Fruit fly (Drosophila melanogaster) whole organism, embryonic: ENCODE data around the gene CG5697.
A peak's percentile ranks its signal among the peaks of the same experiment; 100 is the strongest.

Experiments used
- CG11247 ChIP-seq: fragments of 200-800 bp; sonication (Bioruptor generic); IDR thresholded peaks from 2 replicates; pipeline ENCODE4 v1.3.6; 2022; ENCODE audit warnings: missing biosample characterization, missing genetic modification characterization
- CG15601 ChIP-seq: fragments of 200-800 bp; sonication (Bioruptor generic); optimal IDR thresholded peaks from 3 replicates; lab custom pipeline; 2019; ENCODE audit warnings: missing biosample characterization, mild to moderate bottlenecking, missing genetic modification characterization, moderate library complexity
- CG15696 ChIP-seq: fragments of 200-800 bp; sonication (Bioruptor generic); optimal IDR thresholded peaks from 2 replicates; lab custom pipeline; 2019; ENCODE audit warnings: missing biosample characterization, mild to moderate bottlenecking, missing genetic modification characterization, moderate library complexity
- CG17359 ChIP-seq: fragments of 200-800 bp; sonication (Bioruptor generic); optimal IDR thresholded peaks from 3 replicates; lab custom pipeline; 2018; ENCODE audit warnings: missing biosample characterization, mild to moderate bottlenecking, missing genetic modification characterization, moderate library complexity
- CG18619 ChIP-seq: fragments of 200-800 bp; sonication (Bioruptor generic); optimal IDR thresholded peaks from 3 replicates; lab custom pipeline; 2017; ENCODE audit warnings: missing biosample characterization, mild to moderate bottlenecking, missing genetic modification characterization
- CG2712 ChIP-seq: fragments of 200-800 bp; optimal IDR thresholded peaks from 3 replicates; lab custom pipeline; 2019; ENCODE audit warnings: missing biosample characterization, mild to moderate bottlenecking, missing genetic modification characterization, moderate library complexity
- CG2875 ChIP-seq: fragments of 200-800 bp; sonication (Bioruptor generic); optimal IDR thresholded peaks from 2 replicates; lab custom pipeline; 2017; ENCODE audit warnings: missing biosample characterization, mild to moderate bottlenecking, missing genetic modification characterization, missing genetic modification reagents
- CG3065 ChIP-seq: fragments of 200-800 bp; sonication (Bioruptor generic); optimal IDR thresholded peaks from 2 replicates; lab custom pipeline; 2016; ENCODE audit warnings: missing biosample characterization, missing genetic modification characterization
- CG31224 ChIP-seq: fragments of 200-800 bp; sonication (Bioruptor generic); IDR thresholded peaks from 2 replicates; pipeline ENCODE4 v1.3.6; 2022; ENCODE audit warnings: missing biosample characterization, missing genetic modification characterization
- CG3995 ChIP-seq: fragments of 200-800 bp; sonication (Bioruptor generic); optimal IDR thresholded peaks from 3 replicates; lab custom pipeline; 2016; ENCODE audit warnings: missing biosample characterization, missing genetic modification characterization
- CG43689 ChIP-seq: fragments of 200-800 bp; sonication (Bioruptor generic); IDR thresholded peaks from 2 replicates; pipeline ENCODE4 v1.3.6; 2022; ENCODE audit warnings: missing biosample characterization, missing genetic modification characterization
- CG6654 ChIP-seq: fragments of 200-800 bp; sonication (Bioruptor generic); optimal IDR thresholded peaks from 2 replicates; lab custom pipeline; 2017; ENCODE audit warnings: missing biosample characterization, mild to moderate bottlenecking, missing genetic modification characterization
- CG7556 ChIP-seq: fragments of 200-800 bp; sonication (Bioruptor generic); optimal IDR thresholded peaks from 2 replicates; lab custom pipeline; 2017; ENCODE audit warnings: missing biosample characterization, mild to moderate bottlenecking, missing genetic modification characterization
- CG7963 ChIP-seq: fragments of 200-800 bp; sonication (Bioruptor generic); IDR thresholded peaks from 3 replicates; pipeline ENCODE4 v1.3.6; 2022; ENCODE audit warnings: missing biosample characterization, missing genetic modification characterization; ENCODE audit not compliant: partially characterized antibody
- D ChIP-seq, 2 experiments: fragments of 200-800 bp in 1 of 2; fragments of >200 bp in 1 of 2; sonication (Bioruptor generic) in 1 of 2; optimal IDR thresholded peaks; 2 replicates in 1 of 2; 3 replicates in 1 of 2; lab custom pipeline; 2017; ENCODE audit warnings: mild to moderate bottlenecking in 1 of 2, missing biosample characterization in 1 of 2, missing genetic modification characterization in 1 of 2, missing genetic modification reagents in 1 of 2
- Dp ChIP-seq: fragments of 200-800 bp; sonication (Bioruptor generic); optimal IDR thresholded peaks from 2 replicates; lab custom pipeline; 2018; ENCODE audit warnings: missing biosample characterization, mild to moderate bottlenecking, missing genetic modification characterization, moderate library complexity
- Drgx ChIP-seq: fragments of 200-800 bp; sonication (Bioruptor generic); IDR thresholded peaks from 2 replicates; pipeline ENCODE4 v1.3.6; 2022; ENCODE audit warnings: missing biosample characterization, missing genetic modification characterization
- HLH3B ChIP-seq: fragments of 200-800 bp; sonication (Bioruptor generic); IDR thresholded peaks from 2 replicates; pipeline ENCODE4 v1.3.6; 2022; ENCODE audit warnings: missing biosample characterization, missing genetic modification characterization
- Hr51 ChIP-seq, 2 experiments: fragments of 200-800 bp; sonication (Bioruptor generic); optimal IDR thresholded peaks; 2 replicates in 1 of 2; 3 replicates in 1 of 2; lab custom pipeline; 2016 to 2018; ENCODE audit warnings: missing biosample characterization in 2 of 2, missing genetic modification characterization in 2 of 2, mild to moderate bottlenecking in 1 of 2, moderate library complexity in 1 of 2
- Lhr ChIP-seq: fragments of 200-800 bp; sonication (Bioruptor generic); optimal IDR thresholded peaks from 3 replicates; lab custom pipeline; 2017; ENCODE audit warnings: mild to moderate bottlenecking, missing biosample characterization, missing genetic modification reagents, missing genetic modification characterization
- Max ChIP-seq: fragments of 200-800 bp; sonication (Bioruptor generic); optimal IDR thresholded peaks from 2 replicates; lab custom pipeline; 2016; ENCODE audit warnings: missing biosample characterization, mild to moderate bottlenecking, missing genetic modification characterization
- Oli ChIP-seq: fragments of 200-800 bp; sonication (Bioruptor generic); optimal IDR thresholded peaks from 2 replicates; lab custom pipeline; 2018; ENCODE audit warnings: missing biosample characterization, mild to moderate bottlenecking, missing genetic modification characterization, moderate library complexity
- Ptx1 ChIP-seq: fragments of 200-800 bp; sonication (Bioruptor generic); IDR thresholded peaks from 2 replicates; pipeline ENCODE4 v1.3.6; 2022; ENCODE audit warnings: missing biosample characterization, missing genetic modification characterization
- ac ChIP-seq: fragments of 200-800 bp; sonication (Bioruptor generic); optimal IDR thresholded peaks from 3 replicates; lab custom pipeline; 2017; ENCODE audit warnings: missing biosample characterization, mild to moderate bottlenecking, missing genetic modification characterization
- aop ChIP-seq: fragments of 200-800 bp; sonication (Bioruptor generic); IDR thresholded peaks from 2 replicates; pipeline ENCODE4 v1.3.6; 2022; ENCODE audit warnings: missing biosample characterization, missing genetic modification characterization
- ase ChIP-seq: fragments of 200-800 bp; sonication (Bioruptor generic); IDR thresholded peaks from 3 replicates; pipeline ENCODE4 v1.3.6; 2022; ENCODE audit warnings: missing biosample characterization, missing genetic modification characterization
- bab2 ChIP-seq: fragments of 200-800 bp; sonication (Bioruptor generic); optimal IDR thresholded peaks from 2 replicates; lab custom pipeline; 2016; ENCODE audit warnings: missing biosample characterization, missing genetic modification characterization
- bbx ChIP-seq: fragments of 200-800 bp; sonication (Bioruptor generic); IDR thresholded peaks from 2 replicates; pipeline ENCODE4 v1.3.6; 2022; ENCODE audit warnings: missing biosample characterization, missing genetic modification characterization; ENCODE audit not compliant: partially characterized antibody
- bigmax ChIP-seq: fragments of 200-800 bp; sonication (Bioruptor generic); optimal IDR thresholded peaks from 2 replicates; lab custom pipeline; 2018; ENCODE audit warnings: missing biosample characterization, mild to moderate bottlenecking, missing genetic modification characterization
- btn ChIP-seq: fragments of 200-800 bp; sonication (Bioruptor generic); optimal IDR thresholded peaks from 2 replicates; lab custom pipeline; 2016; ENCODE audit warnings: missing biosample characterization, missing genetic modification characterization
- cato ChIP-seq: fragments of 200-800 bp; sonication (Bioruptor generic); optimal IDR thresholded peaks from 2 replicates; lab custom pipeline; 2016; ENCODE audit warnings: missing biosample characterization, missing genetic modification characterization, borderline replicate concordance
- cg ChIP-seq: fragments of 200-800 bp; sonication (Bioruptor generic); optimal IDR thresholded peaks from 3 replicates; lab custom pipeline; 2019; ENCODE audit warnings: missing biosample characterization, mild to moderate bottlenecking, missing genetic modification characterization, moderate library complexity
- ci ChIP-seq: fragments of 200-800 bp; sonication (Bioruptor generic); IDR thresholded peaks from 3 replicates; pipeline ENCODE4 v1.3.6; 2022; ENCODE audit warnings: missing biosample characterization, missing genetic modification characterization
- cwo ChIP-seq: fragments of 200-800 bp; sonication (Bioruptor generic); optimal IDR thresholded peaks from 3 replicates; lab custom pipeline; 2017; ENCODE audit warnings: missing biosample characterization, missing genetic modification characterization, mild to moderate bottlenecking, moderate library complexity, missing genetic modification reagents
- fd64A ChIP-seq: fragments of 200-800 bp; sonication (Bioruptor generic); optimal IDR thresholded peaks from 3 replicates; lab custom pipeline; 2018; ENCODE audit warnings: missing biosample characterization, mild to moderate bottlenecking, missing genetic modification characterization
- gce ChIP-seq: fragments of 200-800 bp; sonication (Bioruptor generic); IDR thresholded peaks from 3 replicates; pipeline ENCODE4 v1.3.6; 2022; ENCODE audit warnings: missing biosample characterization, missing genetic modification characterization
- hkb ChIP-seq, 2 experiments: fragments of 200-800 bp in 1 of 2; fragments of >200 bp in 1 of 2; sonication (Bioruptor generic) in 1 of 2; IDR thresholded peaks in 1 of 2; optimal IDR thresholded peaks in 1 of 2; 2 replicates each; pipeline versions ENCODE4 v1.3.6 to Lab custom; 2017 to 2022; ENCODE audit warnings: missing biosample characterization in 1 of 2, missing genetic modification characterization in 1 of 2
- jumu ChIP-seq: fragments of 200-800 bp; sonication (Bioruptor generic); optimal IDR thresholded peaks from 3 replicates; lab custom pipeline; 2016; ENCODE audit warnings: missing biosample characterization, missing genetic modification characterization
- kah ChIP-seq: fragments of 200-800 bp; sonication (Bioruptor generic); optimal IDR thresholded peaks from 2 replicates; lab custom pipeline; 2018; ENCODE audit warnings: missing biosample characterization, mild to moderate bottlenecking, missing genetic modification characterization
- klu ChIP-seq: fragments of 200-800 bp; sonication (Bioruptor generic); IDR thresholded peaks from 2 replicates; pipeline ENCODE4 v1.3.6; 2022; ENCODE audit warnings: missing biosample characterization, missing genetic modification characterization
- mirr ChIP-seq: fragments of 200-800 bp; sonication (Bioruptor generic); optimal IDR thresholded peaks from 3 replicates; lab custom pipeline; 2018; ENCODE audit warnings: missing biosample characterization, mild to moderate bottlenecking, missing genetic modification characterization
- nerfin-1 ChIP-seq: fragments of 200-800 bp; sonication (Bioruptor generic); optimal IDR thresholded peaks from 3 replicates; lab custom pipeline; 2019; ENCODE audit warnings: missing biosample characterization, mild to moderate bottlenecking, missing genetic modification characterization, moderate library complexity
- pita ChIP-seq: fragments of 200-800 bp; sonication (Bioruptor generic); optimal IDR thresholded peaks from 2 replicates; lab custom pipeline; 2017; ENCODE audit warnings: missing biosample characterization, mild to moderate bottlenecking, missing genetic modification characterization
- pzg ChIP-seq: fragments of 200-800 bp; sonication (Bioruptor generic); optimal IDR thresholded peaks from 3 replicates; lab custom pipeline; 2018; ENCODE audit warnings: missing biosample characterization, mild to moderate bottlenecking, missing genetic modification characterization, moderate library complexity
- ranshi ChIP-seq: fragments of 200-800 bp; sonication (Bioruptor generic); IDR thresholded peaks from 2 replicates; pipeline ENCODE4 v1.3.6; 2022; ENCODE audit warnings: missing biosample characterization, missing genetic modification characterization
- sim ChIP-seq: fragments of 200-800 bp; sonication (Bioruptor generic); IDR thresholded peaks from 2 replicates; pipeline ENCODE4 v1.3.6; 2022; ENCODE audit warnings: missing biosample characterization, missing genetic modification characterization
- toy ChIP-seq: fragments of 200-800 bp; sonication (Bioruptor generic); IDR thresholded peaks from 2 replicates; pipeline ENCODE4 v1.3.6; 2022; ENCODE audit warnings: missing biosample characterization, missing genetic modification characterization
- unpg ChIP-seq: fragments of 200-800 bp; sonication (Bioruptor generic); optimal IDR thresholded peaks from 3 replicates; lab custom pipeline; 2018; ENCODE audit warnings: missing biosample characterization, mild to moderate bottlenecking, missing genetic modification characterization, moderate library complexity
- usp ChIP-seq: fragments of >200 bp; optimal IDR thresholded peaks from 2 replicates; lab custom pipeline; 2017; ENCODE audit warnings: missing biosample characterization, missing genetic modification characterization

The CG5697 gene

DNA sequence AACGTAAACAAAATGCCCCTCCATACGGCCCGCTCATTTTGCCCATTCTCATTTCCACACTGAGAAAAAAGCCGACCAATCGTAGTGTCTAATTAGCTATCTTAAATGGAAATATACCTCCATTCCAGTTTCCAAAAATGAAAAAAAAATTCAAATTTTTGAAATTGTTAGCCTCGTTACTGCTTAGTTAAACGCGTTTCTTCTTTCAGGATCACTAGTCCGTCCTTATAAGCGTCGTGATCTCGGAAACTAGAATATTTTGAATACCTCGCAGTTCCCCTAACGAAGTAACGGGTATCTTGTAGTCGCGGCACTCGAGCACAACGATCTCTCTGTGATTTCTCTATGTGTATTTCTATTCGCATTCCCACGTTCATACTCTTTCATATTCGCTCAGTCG lies 26.1 kb upstream of the CG5697 start (continued):
- TF ChIP-seq bigmax (GFP tag; lab: Kevin White, UChicago) (no peak), cwo (GFP tag; lab: Kevin White, UChicago) (peak; percentile 5), unpg (GFP tag; lab: Kevin White, UChicago) (peak; percentile 50), CG2712 (tag; lab: Kevin White, UChicago) (peak; percentile 57), bbx (GFP tag; lab: Robert Waterston, UW) (no peak), jumu (GFP tag; lab: Kevin White, UChicago) (peak; percentile 47), ci (GFP tag; lab: Robert Waterston, UW) (no peak), CG2875 (GFP tag; lab: Kevin White, UChicago) (no peak), ase (GFP tag; lab: Robert Waterston, UW) (no peak), btn (peak; percentile 31), mirr (GFP tag; lab: Kevin White, UChicago) (no peak), Hr51 (GFP tag; optimal IDR thresholded peaks at IDR 0.05; lab: Kevin White, UChicago) (peak in 1 of 2 experiments; percentile 74), CG17359 (tag; lab: Kevin White, UChicago) (no peak), CG3995 (peak; percentile 25), Ptx1 (GFP tag; lab: Robert Waterston, UW) (peak; percentile 68), CG15696 (peak; percentile 33), pita (no peak), CG18619 (GFP tag; lab: Kevin White, UChicago) (peak; percentile 64), CG7556 (GFP tag; lab: Kevin White, UChicago) (peak; percentile 63), pzg (GFP tag; lab: Kevin White, UChicago) (no peak), ac (GFP tag; lab: Kevin White, UChicago) (no peak), cg (GFP tag; lab: Kevin White, UChicago) (no peak), CG3065 (GFP tag; lab: Kevin White, UChicago) (no peak), CG7963 (GFP tag; lab: Robert Waterston, UW) (no peak), Oli (peak; percentile 68), HLH3B (GFP tag; lab: Robert Waterston, UW) (0 out of 2 replicates have a peak, but pooled peaks have one; percentile 32), nerfin-1 (tag; lab: Kevin White, UChicago) (peak; percentile 19), CG43689 (GFP tag; lab: Robert Waterston, UW) (no peak), D (optimal IDR thresholded peaks at IDR 0.05; lab: Kevin White, UChicago) (no peak), D (GFP tag; optimal IDR thresholded peaks at IDR 0.05; lab: Kevin White, UChicago) (peak; percentile 52), ranshi (GFP tag; lab: Robert Waterston, UW) (peak; percentile 50; the same call in 1 of the 2 replicates), toy (GFP tag; lab: Robert Waterston, UW) (no peak), CG15601 (tag; lab: Kevin White, UChicago) (no peak), bab2 (peak; percentile 69), Drgx (GFP tag; lab: Robert Waterston, UW) (no peak; the same call in 1 of the 2 replicates), Dp (GFP tag; lab: Kevin White, UChicago) (no peak), CG31224 (GFP tag; lab: Robert Waterston, UW) (peak; percentile 53; the same call in 1 of the 2 replicates), sim (GFP tag; lab: Robert Waterston, UW) (no peak), Lhr (no peak), CG6654 (peak; percentile 32), hkb (optimal IDR thresholded peaks at IDR 0.05; lab: Kevin White, UChicago) (no peak), hkb (GFP tag; IDR thresholded peaks at IDR 0.05; lab: Robert Waterston, UW) (peak; percentile 46; the same call in 1 of the 2 replicates), CG11247 (GFP tag; lab: Robert Waterston, UW) (no peak), klu (GFP tag; lab: Robert Waterston, UW) (peak; percentile 31; the same call in 1 of the 2 replicates), cato (GFP tag; lab: Kevin White, UChicago) (no peak), usp (GFP tag; lab: Kevin White, UChicago) (no peak), gce (GFP tag; lab: Robert Waterston, UW) (no peak), aop (no peak), kah (GFP tag; lab: Kevin White, UChicago) (no peak), fd64A (GFP tag; lab: Kevin White, UChicago) (no peak), Max (GFP tag; lab: Kevin White, UChicago) (no peak)
